Fruit fly (Drosophila melanogaster): Measurements from ENCODE around the gene CG8679.
A peak's percentile ranks its signal among the peaks of the same experiment; 100 is the strongest.

Gene CG8679

dm6 chr2L:21237748-21238459 lies 19.6 kb upstream of the CG8679 start (continued):
- TF ChIP-seq CG18764 (GFP tag; optimal IDR thresholded peaks at IDR 0.05) (no peak), h (optimal IDR thresholded peaks at IDR 0.05) (no peak), pan (optimal IDR thresholded peaks at IDR 0.05) (no peak), pan (GFP tag; optimal IDR thresholded peaks at IDR 0.05 in 1 of 2, IDR thresholded peaks at IDR 0.05 in 1 of 2) (no peak), CG15011 (GFP tag; optimal IDR thresholded peaks at IDR 0.05) (no peak), CG14860 (GFP tag; IDR thresholded peaks at IDR 0.05; ENCODE audit: partially characterized antibody) (no peak), Deaf1 (tag; optimal IDR thresholded peaks at IDR 0.05) (no peak), YL-1 (GFP tag; optimal IDR thresholded peaks at IDR 0.05) (no peak), Bteb2 (GFP tag; optimal IDR thresholded peaks at IDR 0.05) (no peak), pita (GFP tag; optimal IDR thresholded peaks at IDR 0.05) (peak; percentile 28), CG34224 (GFP tag; IDR thresholded peaks at IDR 0.05; ENCODE audit: partially characterized antibody) (no peak), Ravus (GFP tag; IDR thresholded peaks at IDR 0.05) (no peak), CG14667 (GFP tag; IDR thresholded peaks at IDR 0.05) (no peak), nom (GFP tag; optimal IDR thresholded peaks at IDR 0.05) (peak; percentile 49), CG18262 (tag; optimal IDR thresholded peaks at IDR 0.05) (no peak), CG12104 (GFP tag; optimal IDR thresholded peaks at IDR 0.05) (no peak), ham (GFP tag; IDR thresholded peaks at IDR 0.05) (no peak), CG15073 (GFP tag; optimal IDR thresholded peaks at IDR 0.05) (no peak), HLH3B (GFP tag; IDR thresholded peaks at IDR 0.05) (no peak), mld (GFP tag; IDR thresholded peaks at IDR 0.05; ENCODE audit: partially characterized antibody) (no peak), CG17328 (GFP tag; IDR thresholded peaks at IDR 0.05) (no peak), tgo (GFP tag; IDR thresholded peaks at IDR 0.05) (no peak), seq (GFP tag; IDR thresholded peaks at IDR 0.05) (no peak), Lim3 (GFP tag; IDR thresholded peaks at IDR 0.05) (no peak), eve (GFP tag; optimal IDR thresholded peaks at IDR 0.05) (no peak), CG14014 (GFP tag; IDR thresholded peaks at IDR 0.05) (no peak), BtbVII (GFP tag; optimal IDR thresholded peaks at IDR 0.05) (no peak), Dp (GFP tag; optimal IDR thresholded peaks at IDR 0.05) (no peak), CHES-1-like (GFP tag; optimal IDR thresholded peaks at IDR 0.05) (peak; percentile 10), CG1792 (GFP tag; optimal IDR thresholded peaks at IDR 0.05) (no peak), danr (GFP tag; IDR thresholded peaks at IDR 0.05) (no peak), CG9932 (GFP tag; IDR thresholded peaks at IDR 0.05) (no peak), jing (GFP tag; optimal IDR thresholded peaks at IDR 0.05) (no peak), ash1 (GFP tag; optimal IDR thresholded peaks at IDR 0.05) (no peak), trh (GFP tag; optimal IDR thresholded peaks at IDR 0.05) (no peak), Doc2 (GFP tag; IDR thresholded peaks at IDR 0.05) (no peak), Opbp (GFP tag; IDR thresholded peaks at IDR 0.05; ENCODE audit: partially characterized antibody) (no peak), Dip3 (GFP tag; optimal IDR thresholded peaks at IDR 0.05) (no peak), Side (GFP tag; optimal IDR thresholded peaks at IDR 0.05) (no peak), CG7786 (GFP tag; optimal IDR thresholded peaks at IDR 0.05) (no peak), CG15601 (tag; optimal IDR thresholded peaks at IDR 0.05) (no peak), ara (GFP tag; IDR thresholded peaks at IDR 0.05) (no peak), zf30C (GFP tag; optimal IDR thresholded peaks at IDR 0.05) (peak; percentile 18), CG11696 (GFP tag; IDR thresholded peaks at IDR 0.05) (no peak), ATbp (GFP tag; optimal IDR thresholded peaks at IDR 0.05) (no peak), Sry-β (GFP tag; optimal IDR thresholded peaks at IDR 0.05) (no peak), CG2875 (GFP tag; optimal IDR thresholded peaks at IDR 0.05) (no peak), wor (GFP tag; IDR thresholded peaks at IDR 0.05) (no peak), Stat92E (GFP tag; optimal IDR thresholded peaks at IDR 0.05) (no peak), HLH54F (GFP tag; optimal IDR thresholded peaks at IDR 0.05) (no peak), CG3847 (GFP tag; IDR thresholded peaks at IDR 0.05) (no peak), CG7839 (tag; optimal IDR thresholded peaks at IDR 0.05) (no peak)

Data from whole organism, embryonic.